Worm (Caenorhabditis elegans): ENCODE results near the gene H14A12.5.
"Not testable (repeated sequence)": the region's sequence is repeated elsewhere in the genome, so short reads cannot be mapped to it uniquely, and the experiment has no call there.

H14A12.5 gene

ce11 chrIII:7468980-7469379 is at the start of gene H14A12.5:
TSS of gene H14A12.5 (minus strand) at chrIII:7469080.
- TF ChIP-seq F55B11.4 (tag; optimal IDR thresholded peaks at IDR 0.05; ENCODE audit: borderline replicate concordance, insufficient read depth); bed-1 (GFP tag; IDR thresholded peaks at IDR 0.05); nhr-179 (tag; optimal IDR thresholded peaks at IDR 0.05): not testable (repeated sequence)

- TF ChIP-seq ztf-26 (tag; optimal IDR thresholded peaks at IDR 0.05) (no peak), B0019.2 (GFP tag; conservative IDR thresholded peaks at IDR 0.05) (no peak), sdz-38 (tag; optimal IDR thresholded peaks at IDR 0.05) (no peak)
Measured at ce11 chrIII:7518424-7518823, 49.5 kb upstream of the H14A12.5 start, which contains the start of gene clk-2. TSS of gene clk-2 (minus strand) at chrIII:7518524.

- TF ChIP-seq attf-6 (GFP tag; IDR thresholded peaks at IDR 0.05) (no peak), D2030.7 (GFP tag; IDR thresholded peaks at IDR 0.05) (no peak), nhr-80 (tag; optimal IDR thresholded peaks at IDR 0.05) (peak; percentile 30)
Measured at ce11 chrIII:7508128-7508635, 39.3 kb upstream of the H14A12.5 start, which contains the start of gene cls-1. TSS of gene cls-1 (plus strand) at chrIII:7508178.

ce11 chrIII:7506983-7507382 is 38.1 kb upstream of the H14A12.5 start:
- TF ChIP-seq ama-1 (optimal IDR thresholded peaks at IDR 0.05) (no peak), ama-1 (GFP tag; optimal IDR thresholded peaks at IDR 0.05) (no peak), zfh-2 (GFP tag; conservative IDR thresholded peaks at IDR 0.05) (0 out of 2 replicates have a peak, but pooled peaks have one; percentile 31), egl-18 (GFP tag; IDR thresholded peaks at IDR 0.05) (no peak), madf-10 (tag; optimal IDR thresholded peaks at IDR 0.05) (no peak), ekl-4 (GFP tag; IDR thresholded peaks at IDR 0.05) (no peak), F39B2.1 (GFP tag; IDR thresholded peaks at IDR 0.05) (no peak)

ce11 chrIII:7499421-7499902 is 30.6 kb upstream of the H14A12.5 start, which contains the start of the genes C07H6.9 and sap-140:
TSS of gene C07H6.9 (minus strand) at chrIII:7499471.
TSS of gene sap-140 (plus strand) at chrIII:7499738.
- TF ChIP-seq hmg-1.2 (GFP tag; IDR thresholded peaks at IDR 0.05) (peak; percentile 48), lsy-27 (tag; optimal IDR thresholded peaks at IDR 0.05; ENCODE audit: borderline replicate concordance, insufficient read depth) (no peak), T07F8.4 (tag; optimal IDR thresholded peaks at IDR 0.05) (no peak), cebp-1 (GFP tag; IDR thresholded peaks at IDR 0.05) (no peak), cebp-1 (tag; optimal IDR thresholded peaks at IDR 0.05) (peak; percentile 75), bed-2 (GFP tag; IDR thresholded peaks at IDR 0.05) (no peak), unc-130 (GFP tag; optimal IDR thresholded peaks at IDR 0.05) (no peak), repo-1 (tag; optimal IDR thresholded peaks at IDR 0.05) (peak; percentile 22), lsl-1 (GFP tag; optimal IDR thresholded peaks at IDR 0.05) (peak; percentile 65), ztf-6 (GFP tag; IDR thresholded peaks at IDR 0.05) (no peak), egrh-3 (GFP tag; IDR thresholded peaks at IDR 0.05) (no peak), nhr-120 (GFP tag; IDR thresholded peaks at IDR 0.05) (no peak), F39B2.1 (GFP tag; IDR thresholded peaks at IDR 0.05) (no peak), F52B5.7 (tag; optimal IDR thresholded peaks at IDR 0.05) (no peak), sea-2 (GFP tag; IDR thresholded peaks at IDR 0.05) (no peak), dpl-1 (GFP tag; optimal IDR thresholded peaks at IDR 0.05) (peak; percentile 96), lin-40 (tag; optimal IDR thresholded peaks at IDR 0.05) (peak; percentile 77), snpc-4 (GFP tag; optimal IDR thresholded peaks at IDR 0.05) (no peak), snpc-4 (tag; optimal IDR thresholded peaks at IDR 0.05) (peak in 2 of 4 experiments; percentile 30 to 67), attf-6 (GFP tag; IDR thresholded peaks at IDR 0.05) (no peak), mes-4 (tag; optimal IDR thresholded peaks at IDR 0.05) (no peak), atf-7 (tag; optimal IDR thresholded peaks at IDR 0.05) (peak; percentile 1), F33H1.4 (GFP tag; IDR thresholded peaks at IDR 0.05) (peak; percentile 66), attf-5 (GFP tag; optimal IDR thresholded peaks at IDR 0.05) (peak; percentile 67), F55B11.4 (tag; optimal IDR thresholded peaks at IDR 0.05; ENCODE audit: borderline replicate concordance, insufficient read depth) (no peak), pbrm-1 (GFP tag; IDR thresholded peaks at IDR 0.05) (peak; percentile 64; the same call in 1 of the 2 replicates), rcor-1 (GFP tag; IDR thresholded peaks at IDR 0.05) (0 out of 2 replicates have a peak, but pooled peaks have one; percentile 20), ceh-91 (GFP tag; IDR thresholded peaks at IDR 0.05) (peak; percentile 53), zfh-2 (GFP tag; conservative IDR thresholded peaks at IDR 0.05) (no peak), C06A6.2 (GFP tag; conservative IDR thresholded peaks at IDR 0.05) (no peak)
